Worm (Caenorhabditis elegans) whole organism, midembryonic: ENCODE data around the gene srg-45.

Experiments used
- T22C8.4 ChIP-seq: fragments of 200-800 bp; sonication (Bioruptor generic); IDR thresholded peaks from 2 replicates; pipeline ENCODE4 v1.3.6; 2022; ENCODE audit warnings: missing genetic modification characterization, missing compliant biosample characterization
- cog-1 ChIP-seq: sonication (generic microtip); optimal IDR thresholded peaks from 2 replicates; lab custom pipeline; 2016; ENCODE audit warnings: missing genetic modification characterization, missing compliant biosample characterization
- flt-1 ChIP-seq: fragments of 200-800 bp; sonication (Bioruptor generic); IDR thresholded peaks from 2 replicates; pipeline ENCODE4 v1.3.6; 2022; ENCODE audit warnings: missing genetic modification characterization, missing compliant biosample characterization
- klf-2 ChIP-seq: fragments of 200-800 bp; sonication (Bioruptor generic); conservative IDR thresholded peaks from 2 replicates; pipeline ENCODE4 v1.3.6; 2022; ENCODE audit warnings: missing genetic modification reagents, missing genetic modification characterization, missing compliant biosample characterization
- med-1 ChIP-seq: sonication (generic microtip); optimal IDR thresholded peaks from 2 replicates; lab custom pipeline; 2017; ENCODE audit warnings: missing genetic modification characterization, mild to moderate bottlenecking, missing compliant biosample characterization, antibody characterized with exemption, missing genetic modification reagents; ENCODE audit not compliant: insufficient read depth
- ref-1 ChIP-seq: fragments of 200-800 bp; sonication (Bioruptor generic); conservative IDR thresholded peaks from 2 replicates; pipeline ENCODE4 v1.3.6; 2022; ENCODE audit warnings: missing genetic modification reagents, missing genetic modification characterization, missing compliant biosample characterization
- tab-1 ChIP-seq: fragments of 200-800 bp; sonication (Bioruptor generic); IDR thresholded peaks from 2 replicates; pipeline ENCODE4 v1.3.6; 2022; ENCODE audit warnings: missing genetic modification characterization, missing compliant biosample characterization
- ztf-23 ChIP-seq: fragments of 200-800 bp; sonication (Bioruptor generic); IDR thresholded peaks from 2 replicates; pipeline ENCODE4 v1.3.6; 2022; ENCODE audit warnings: missing genetic modification reagents, missing genetic modification characterization, missing compliant biosample characterization
- ztf-29 ChIP-seq: fragments of 200-800 bp; sonication (Bioruptor generic); IDR thresholded peaks from 2 replicates; pipeline ENCODE4 v1.3.6; 2022; ENCODE audit warnings: missing genetic modification reagents, missing genetic modification characterization, missing compliant biosample characterization

DNA sequence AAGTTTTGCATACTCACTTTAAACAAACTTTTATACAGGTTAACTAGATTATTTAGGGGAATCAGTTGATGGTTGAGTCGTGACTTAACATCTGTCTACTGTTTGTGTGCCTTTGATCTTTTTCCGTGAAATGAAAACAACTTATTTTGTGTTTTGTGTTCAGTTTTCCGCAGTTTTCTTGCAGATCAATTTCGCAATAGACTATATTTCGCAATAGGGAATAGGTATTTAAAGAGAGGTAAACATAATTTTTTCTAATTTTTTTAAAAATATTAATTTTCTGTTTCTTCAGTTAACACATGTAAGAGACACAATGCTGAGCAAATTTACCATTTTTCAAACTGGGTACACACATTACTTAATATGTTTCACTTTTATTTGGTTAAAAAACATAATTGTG lies 45.9 kb upstream of the srg-45 start, which contains the start of gene tbb-6:
- no peak for TF ChIP-seq flt-1 (GFP tag; lab: Robert Waterston, UW)
- no peak for TF ChIP-seq ztf-29 (GFP tag; lab: Robert Waterston, UW)
- TF ChIP-seq ref-1 = no peak
- no peak for TF ChIP-seq ztf-23 (GFP tag; lab: Robert Waterston, UW)
- TF ChIP-seq klf-2 (GFP tag; lab: Robert Waterston, UW) = no peak
- no peak for TF ChIP-seq tab-1 (GFP tag; lab: Robert Waterston, UW)
- TF ChIP-seq med-1 (GFP tag; lab: Kevin White, UChicago) = no peak
- TF ChIP-seq cog-1 = no peak
- no peak for TF ChIP-seq T22C8.4
